Fruit fly (Drosophila melanogaster): ENCODE results near the gene Sap130.

DNA sequence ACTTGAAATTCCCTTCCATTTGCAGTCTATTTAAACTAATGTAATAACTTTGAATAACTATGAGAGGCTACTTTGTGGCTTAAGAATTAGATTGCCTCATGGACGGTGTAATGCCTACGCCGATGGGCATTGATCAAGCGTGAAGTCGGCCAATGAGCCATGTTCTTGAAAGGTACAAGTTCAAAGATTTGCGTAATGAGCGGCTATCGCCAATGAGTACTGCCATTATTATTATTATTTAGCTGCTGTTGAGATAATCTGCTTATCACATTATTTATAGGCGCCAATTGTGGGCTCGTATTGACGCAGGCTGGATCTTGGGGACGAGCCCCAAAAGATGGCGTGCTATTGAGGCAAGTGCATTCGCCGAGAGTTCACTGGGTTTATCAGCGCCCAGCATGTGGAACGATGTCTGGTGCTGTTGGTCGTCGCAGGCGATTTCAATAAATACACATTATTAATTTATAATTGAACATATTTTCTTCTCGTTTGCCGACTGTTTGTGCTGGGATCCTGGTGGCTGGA, 31.6 kb downstream of the Sap130 start:
- TF ChIP-seq toe (GFP tag; optimal IDR thresholded peaks at IDR 0.05) (no peak), CG7045 (GFP tag; optimal IDR thresholded peaks at IDR 0.05) (no peak), kay (GFP tag; ENCODE audit: borderline replicate concordance) (no peak), cnc (optimal IDR thresholded peaks at IDR 0.05) (no peak), Clk (GFP tag; optimal IDR thresholded peaks at IDR 0.05) (no peak)

Measured in whole organism, adult.